Fruit fly (Drosophila melanogaster): Measurements from ENCODE around the gene CG14933.

DNA sequence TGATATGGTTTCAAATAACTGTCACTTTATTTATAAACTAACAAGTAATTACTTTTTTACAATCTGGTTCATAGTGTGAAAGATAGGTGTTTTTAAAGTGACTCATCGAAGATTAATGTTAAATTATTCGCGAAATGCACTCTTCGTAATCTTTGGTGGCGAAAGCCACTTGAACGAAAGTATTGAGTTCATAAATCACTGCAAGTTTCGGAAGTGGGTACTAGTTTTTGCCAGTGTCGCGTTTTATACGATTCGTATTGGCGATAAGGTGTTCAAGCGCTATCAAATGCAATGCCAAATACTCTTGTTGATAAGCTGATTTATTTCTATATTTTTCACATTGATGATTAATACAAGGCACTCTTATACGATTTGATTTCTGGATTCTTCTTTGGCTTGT, 1.1 kb upstream of the CG14933 start:
- TF ChIP-seq CG8478 (optimal IDR thresholded peaks at IDR 0.05), result no peak
- no peak for TF ChIP-seq CTCF (optimal IDR thresholded peaks at IDR 0.05)
